Fruit fly (Drosophila melanogaster): Measurements from ENCODE around the gene CG9030.
A peak's percentile ranks its signal among the peaks of the same experiment; 100 is the strongest.

CG9030 gene

DNA sequence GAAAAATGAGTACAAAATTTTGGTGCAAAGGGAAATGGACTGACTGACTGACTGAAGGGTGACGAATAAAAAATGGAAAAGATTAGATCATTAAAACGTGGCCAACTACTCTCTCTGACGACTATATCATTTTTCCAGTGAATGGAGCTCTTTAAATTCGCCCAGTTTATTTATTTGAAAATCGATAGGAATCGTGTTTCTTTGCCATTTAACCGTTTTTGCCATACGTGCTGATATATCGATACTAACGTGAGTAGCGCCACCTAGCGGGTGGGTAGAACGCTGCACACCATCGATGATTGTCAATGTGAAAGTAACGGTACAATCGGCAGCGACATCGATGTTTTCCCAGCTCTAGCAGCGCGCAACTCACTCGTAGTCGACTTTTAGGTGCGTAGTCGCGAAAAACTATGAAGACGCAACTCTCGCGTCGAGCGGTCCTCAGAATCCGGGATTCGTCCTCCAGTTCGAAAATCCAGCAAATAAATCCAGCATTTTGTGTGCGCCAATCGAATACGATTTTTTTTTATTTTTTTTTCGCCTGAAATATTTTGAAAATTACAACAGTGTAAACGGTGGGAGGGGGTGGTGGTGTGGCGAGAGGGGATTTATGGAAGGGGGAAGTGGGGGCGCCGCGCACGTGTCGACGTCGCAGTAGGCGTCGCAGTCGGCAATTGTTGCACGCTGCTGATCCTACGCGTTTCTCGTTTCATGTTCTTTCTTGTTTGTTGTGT lies at the start of gene CG9030, which contains the start of gene eag:
CG9030 (minus strand) TSS at position 51 of the 734 bp plus-strand sequence.
eag (plus strand) TSS at position 428 of the 734 bp plus-strand sequence.
- peak; percentile 93 to 98 for TF ChIP-seq CTCF (optimal IDR thresholded peaks at IDR 0.05)
- no peak for TF ChIP-seq CG8478 (optimal IDR thresholded peaks at IDR 0.05)

DNA sequence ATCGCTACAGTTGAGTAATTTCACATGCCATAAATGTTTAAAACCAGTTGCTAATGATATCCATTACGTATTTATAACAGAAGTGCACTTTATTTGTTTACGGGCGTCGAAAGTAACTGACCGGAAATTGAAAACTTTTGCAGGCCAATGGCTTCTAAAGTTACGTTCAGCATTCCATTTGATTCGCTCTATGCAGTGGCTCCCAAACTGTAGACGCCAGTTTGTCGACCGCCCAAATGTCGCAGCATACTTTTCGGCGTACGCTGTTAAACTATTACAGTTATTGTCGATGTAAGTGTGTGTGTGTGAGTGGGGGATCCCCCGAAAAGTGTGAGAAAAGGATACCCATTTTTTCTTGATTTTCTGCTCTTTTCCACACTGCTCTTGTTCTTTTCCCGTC lies 6.0 kb upstream of the CG9030 start:
- peak in 1 of 2 experiments; percentile 6 for TF ChIP-seq CTCF (optimal IDR thresholded peaks at IDR 0.05)
- TF ChIP-seq CG8478 (optimal IDR thresholded peaks at IDR 0.05) = no peak

DNA sequence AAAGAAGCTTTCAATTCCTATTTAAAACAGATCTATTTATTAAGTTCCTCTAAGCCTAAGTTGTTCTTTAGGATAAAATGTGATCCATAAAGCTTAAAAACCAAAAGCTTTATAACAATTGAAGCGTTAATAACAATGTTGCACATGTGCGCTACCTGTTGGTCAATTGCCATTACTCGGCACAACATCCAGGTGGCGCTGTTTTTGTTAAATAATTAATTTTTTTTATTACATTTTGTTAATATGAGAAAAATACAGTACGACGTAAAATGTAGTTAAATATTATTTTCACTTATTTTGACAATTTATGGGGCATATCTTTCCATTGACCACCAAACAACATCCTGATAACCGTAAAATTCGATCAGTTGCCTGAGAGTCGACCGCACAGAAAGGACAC lies 1.0 kb downstream of the CG9030 start:
- TF ChIP-seq CTCF (optimal IDR thresholded peaks at IDR 0.05) (peak; percentile 46 to 89), CG8478 (optimal IDR thresholded peaks at IDR 0.05) (no peak)

DNA sequence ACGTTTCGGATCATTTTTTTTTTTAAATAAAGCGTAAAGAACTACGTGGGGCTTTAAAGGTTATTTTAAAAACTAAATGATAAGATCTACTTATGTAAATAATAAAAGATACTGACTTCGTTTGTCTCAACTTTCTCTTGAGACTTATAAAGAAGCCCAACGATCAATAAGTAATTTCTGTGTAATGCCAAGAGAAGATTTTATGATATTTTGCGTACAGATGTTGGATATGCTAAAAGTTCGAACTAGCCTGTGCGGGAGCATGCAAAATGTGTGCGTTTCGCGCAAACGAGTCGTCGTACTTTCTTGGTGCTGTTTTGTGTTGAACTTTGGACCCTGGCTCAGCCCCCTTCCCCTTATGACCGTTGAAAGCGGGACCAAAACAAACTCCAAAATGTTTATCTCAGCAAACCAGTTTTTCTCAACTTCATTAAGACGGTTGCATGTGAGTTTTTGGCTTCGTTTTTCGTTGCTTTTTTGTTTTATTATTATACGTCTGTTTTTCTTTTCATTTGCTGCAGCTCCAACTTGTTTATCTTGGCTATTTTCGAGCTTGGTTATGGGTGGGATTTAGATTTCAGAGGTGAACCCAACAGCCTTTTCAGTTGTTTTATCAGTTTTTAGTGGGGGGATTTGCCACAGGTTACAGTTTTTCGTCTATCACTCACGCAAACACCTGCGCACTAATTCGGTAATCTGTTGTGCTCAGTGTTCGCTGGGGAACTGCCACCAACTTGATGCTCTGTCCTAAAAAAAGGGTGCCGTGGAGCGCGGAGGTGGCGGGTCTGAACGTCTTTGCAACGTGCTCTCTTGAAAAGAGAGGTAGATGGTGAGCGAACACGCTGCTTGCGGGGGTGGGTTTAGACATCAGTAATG lies 1.8 kb downstream of the CG9030 start, which contains the start of gene pdgy:
pdgy (minus strand) TSS at position 688 of the 876 bp plus-strand sequence.
- TF ChIP-seq CG8478 (optimal IDR thresholded peaks at IDR 0.05) (no peak), CTCF (optimal IDR thresholded peaks at IDR 0.05) (no peak)

DNA sequence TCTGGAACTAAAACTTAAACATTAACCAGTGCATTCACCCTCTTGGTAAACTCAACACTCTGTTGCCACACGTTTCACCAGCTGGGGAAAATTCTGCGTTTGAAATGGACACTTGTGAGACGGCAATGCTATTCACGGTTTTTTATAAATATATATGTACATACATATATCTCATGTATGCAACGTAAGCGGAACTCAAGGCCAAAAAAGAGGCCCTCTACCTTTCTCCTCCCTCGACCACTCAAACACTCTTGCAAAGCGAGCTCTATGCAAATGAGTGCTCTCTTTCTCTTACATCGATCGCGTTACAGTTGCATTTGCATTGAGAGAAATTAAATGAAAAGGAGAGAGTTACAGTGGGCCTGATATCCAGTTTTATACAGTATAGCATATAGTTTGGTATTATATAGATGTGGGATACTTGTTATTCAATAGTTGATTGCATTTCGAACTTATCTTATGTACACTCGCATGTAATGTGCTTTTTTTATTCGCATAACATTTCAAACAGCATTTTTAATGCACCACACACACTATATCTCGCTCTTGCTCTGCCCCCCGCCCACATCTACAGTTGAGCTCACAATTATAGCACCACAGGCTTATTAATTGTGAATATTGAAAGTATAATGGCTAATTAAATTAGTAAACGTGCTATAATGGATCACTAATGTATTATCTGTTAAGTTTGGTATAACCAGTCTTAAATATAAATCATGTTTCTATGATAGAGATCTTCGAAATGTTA lies 2.6 kb downstream of the CG9030 start:
- TF ChIP-seq CG8478 (optimal IDR thresholded peaks at IDR 0.05) (no peak), CTCF (optimal IDR thresholded peaks at IDR 0.05) (no peak)

DNA sequence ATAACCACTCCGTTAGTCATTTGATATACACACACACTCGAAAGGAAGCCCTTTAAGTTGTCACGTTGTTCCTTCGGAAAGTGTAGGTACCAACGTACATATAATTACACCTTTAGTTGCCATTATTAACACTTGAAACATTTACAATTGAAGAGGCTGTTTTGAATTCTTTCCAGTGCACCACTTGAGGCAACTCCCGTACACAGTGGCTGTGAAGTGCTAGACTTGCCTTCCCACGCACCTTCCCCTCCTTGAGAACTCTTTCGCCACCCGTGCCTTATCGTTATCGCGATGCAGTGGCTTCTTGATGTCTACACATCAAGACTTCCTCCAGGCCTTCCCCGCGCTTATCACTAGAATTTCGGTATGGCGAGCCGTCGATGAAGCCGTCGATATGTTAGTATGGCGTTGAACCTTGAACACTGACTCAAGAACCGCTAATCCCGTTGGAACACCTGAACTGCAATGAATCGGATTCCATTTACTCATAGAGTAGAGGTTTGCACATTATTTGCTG lies 3.5 kb downstream of the CG9030 start:
- no peak for TF ChIP-seq CG8478 (optimal IDR thresholded peaks at IDR 0.05)
- no peak for TF ChIP-seq CTCF (optimal IDR thresholded peaks at IDR 0.05)

DNA sequence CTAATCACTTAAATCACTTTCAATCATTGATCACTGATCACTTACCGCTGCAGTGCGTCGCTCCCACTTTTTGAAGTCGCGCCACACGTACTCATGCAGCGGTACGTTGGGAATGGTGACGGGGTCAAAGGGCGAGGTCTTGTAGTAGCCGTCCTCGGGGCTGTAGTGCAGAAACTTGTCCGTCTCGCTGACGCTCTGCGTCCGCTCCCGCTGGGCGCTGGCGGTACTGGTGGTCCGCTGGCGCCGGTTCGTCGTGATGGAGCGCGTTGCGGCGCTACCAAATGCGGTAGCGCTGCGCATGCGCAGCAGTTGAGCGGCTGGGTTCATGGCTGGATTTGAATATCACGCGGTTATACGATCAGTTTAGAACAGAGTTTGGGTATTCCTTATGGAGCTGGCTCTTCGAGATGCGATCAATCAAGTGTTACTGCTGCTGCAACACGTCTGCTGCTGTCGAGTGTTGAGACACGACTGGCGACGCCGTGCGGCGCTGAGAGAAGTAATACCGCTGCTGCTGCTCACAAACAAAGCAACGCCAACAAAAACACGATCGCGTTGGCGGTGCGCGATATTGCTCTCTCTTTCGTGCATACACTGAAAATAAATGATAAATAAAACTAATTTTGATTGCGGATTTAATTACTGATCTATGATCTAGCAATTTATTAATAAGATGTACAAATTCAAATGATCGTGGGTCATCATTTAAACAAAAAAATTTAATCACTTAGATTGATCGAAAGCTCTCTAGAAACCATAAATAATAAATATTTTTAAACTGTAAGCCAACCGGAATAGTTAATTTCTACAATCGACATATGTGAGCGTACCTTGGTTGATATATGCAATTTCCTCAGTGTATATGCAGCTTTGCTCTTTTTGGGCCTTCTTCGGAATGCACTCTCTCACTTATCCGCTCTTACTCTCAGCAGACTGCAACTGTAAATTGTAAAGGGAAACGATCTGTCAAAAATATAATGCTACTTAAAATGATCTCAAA lies 4.3 kb downstream of the CG9030 start:
- TF ChIP-seq CTCF (optimal IDR thresholded peaks at IDR 0.05) (no peak), CG8478 (optimal IDR thresholded peaks at IDR 0.05) (no peak)

DNA sequence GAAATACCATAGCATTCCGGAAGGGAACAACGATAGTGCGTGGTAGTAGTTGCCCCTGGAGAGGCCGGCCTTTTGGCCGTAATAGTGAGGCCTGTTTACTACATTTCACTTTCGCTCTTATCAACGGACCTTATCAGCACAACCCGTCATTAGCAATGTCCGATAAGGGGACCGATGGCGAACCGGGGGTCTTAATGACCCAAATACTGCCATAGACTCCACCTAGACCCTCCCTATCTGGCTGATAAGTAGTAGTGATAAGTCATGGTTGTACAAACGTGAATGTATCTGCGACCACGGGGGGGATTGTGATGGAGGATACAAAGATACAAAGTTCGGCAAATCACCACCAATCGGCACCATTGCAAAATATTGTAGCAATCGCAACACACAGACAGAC lies 5.7 kb downstream of the CG9030 start:
- TF ChIP-seq CG8478 (optimal IDR thresholded peaks at IDR 0.05) (no peak), CTCF (optimal IDR thresholded peaks at IDR 0.05) (no peak)

DNA sequence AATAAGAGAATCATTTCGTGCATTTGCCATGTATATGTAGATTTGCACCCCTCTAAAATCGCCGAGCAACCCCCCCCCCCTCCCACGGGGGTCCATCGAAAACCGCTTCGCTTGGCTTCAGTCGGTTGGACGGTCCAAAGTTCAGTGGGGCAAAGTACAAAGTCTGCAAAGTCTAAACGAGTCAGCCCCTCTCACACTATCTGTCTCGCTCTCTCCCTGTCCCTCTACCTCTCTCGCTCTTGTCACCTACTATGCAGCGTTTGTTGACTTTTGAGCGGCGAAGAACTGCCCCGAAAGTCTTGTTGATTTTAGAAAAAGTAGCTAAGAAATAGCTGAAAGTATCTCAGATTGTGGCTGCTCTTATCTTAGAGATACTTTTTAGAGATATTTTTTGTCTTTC lies 7.5 kb downstream of the CG9030 start:
- TF ChIP-seq CG8478 (optimal IDR thresholded peaks at IDR 0.05) = no peak
- no peak for TF ChIP-seq CTCF (optimal IDR thresholded peaks at IDR 0.05)

DNA sequence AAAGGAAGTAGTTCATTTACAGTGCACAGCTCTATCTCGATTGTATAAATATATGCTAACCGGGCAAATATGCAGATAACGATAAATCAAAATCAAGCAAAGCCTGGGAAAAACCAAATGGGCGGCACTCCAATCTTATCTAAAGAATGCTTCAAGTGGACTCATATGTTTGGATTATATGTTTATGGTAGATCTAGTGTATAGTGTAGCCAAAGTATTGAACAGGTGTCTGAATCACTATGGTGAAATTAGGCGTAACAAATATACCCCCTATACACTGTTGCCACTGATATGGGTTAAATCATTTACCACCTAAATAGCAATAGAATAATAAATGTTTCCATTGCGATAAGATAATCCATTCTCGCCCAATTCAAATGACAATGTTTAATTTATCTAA lies 8.4 kb downstream of the CG9030 start:
- TF ChIP-seq CTCF (optimal IDR thresholded peaks at IDR 0.05) (no peak), CG8478 (optimal IDR thresholded peaks at IDR 0.05) (no peak)

DNA sequence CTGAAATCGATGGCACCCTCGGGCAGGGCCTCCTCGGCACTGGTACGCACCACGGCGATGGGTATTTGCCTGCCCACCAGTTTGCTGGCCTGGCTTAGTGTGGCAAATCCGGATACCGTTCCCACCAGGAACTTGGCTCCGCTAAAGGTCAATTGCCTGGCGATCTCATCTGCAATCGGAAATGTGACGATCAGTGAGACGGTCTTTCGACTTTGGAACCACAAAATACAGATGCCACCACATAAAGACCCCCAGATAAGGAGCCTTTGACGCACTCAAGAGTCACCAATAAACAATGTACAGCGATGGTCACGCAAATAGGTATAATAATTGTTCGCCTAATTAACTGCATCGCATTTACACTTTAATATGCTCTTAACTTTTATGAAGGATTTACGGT lies 18.6 kb downstream of the CG9030 start:
- TF ChIP-seq CTCF (optimal IDR thresholded peaks at IDR 0.05) (no peak), CG8478 (optimal IDR thresholded peaks at IDR 0.05) (no peak)

DNA sequence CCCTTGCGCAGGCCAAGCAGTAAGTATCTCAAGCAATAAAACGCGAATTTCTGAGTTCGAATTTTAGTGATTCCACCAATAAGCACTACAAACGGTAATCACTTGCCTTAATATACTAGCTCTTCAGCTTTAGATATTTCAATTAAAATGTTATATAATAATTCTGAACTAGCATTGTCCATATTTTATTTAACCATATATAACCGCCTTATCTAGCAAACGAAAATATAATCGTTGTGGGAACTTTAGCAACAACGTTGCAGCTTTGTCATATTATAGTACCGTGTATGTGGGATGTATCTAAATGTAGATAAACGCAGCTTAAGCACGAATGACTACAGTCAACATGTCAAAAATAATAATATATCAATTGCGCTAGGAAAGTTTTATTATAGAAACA lies 23.6 kb downstream of the CG9030 start:
- TF ChIP-seq CTCF (optimal IDR thresholded peaks at IDR 0.05) (no peak), CG8478 (optimal IDR thresholded peaks at IDR 0.05) (no peak)

DNA sequence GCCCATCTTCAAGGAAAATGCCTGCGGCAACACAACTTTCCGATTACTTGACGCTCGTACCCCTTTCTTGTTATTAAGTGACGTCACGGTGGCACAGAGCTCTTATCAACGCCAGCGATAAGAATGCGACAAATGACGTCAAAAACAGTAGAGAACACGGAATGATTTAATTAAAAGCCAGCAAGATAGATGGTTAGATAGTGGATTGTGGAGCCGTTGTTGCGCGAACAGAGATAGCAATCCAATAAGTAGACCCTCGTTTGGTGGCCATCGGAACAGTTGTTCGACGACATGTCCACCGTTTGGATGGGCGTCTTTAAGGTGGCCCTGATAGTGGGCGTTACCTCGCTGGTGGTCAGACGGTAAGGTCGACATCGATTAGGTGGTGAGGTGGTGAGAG lies 25.1 kb downstream of the CG9030 start:
- no peak for TF ChIP-seq CG8478 (optimal IDR thresholded peaks at IDR 0.05)
- TF ChIP-seq CTCF (optimal IDR thresholded peaks at IDR 0.05) = no peak

DNA sequence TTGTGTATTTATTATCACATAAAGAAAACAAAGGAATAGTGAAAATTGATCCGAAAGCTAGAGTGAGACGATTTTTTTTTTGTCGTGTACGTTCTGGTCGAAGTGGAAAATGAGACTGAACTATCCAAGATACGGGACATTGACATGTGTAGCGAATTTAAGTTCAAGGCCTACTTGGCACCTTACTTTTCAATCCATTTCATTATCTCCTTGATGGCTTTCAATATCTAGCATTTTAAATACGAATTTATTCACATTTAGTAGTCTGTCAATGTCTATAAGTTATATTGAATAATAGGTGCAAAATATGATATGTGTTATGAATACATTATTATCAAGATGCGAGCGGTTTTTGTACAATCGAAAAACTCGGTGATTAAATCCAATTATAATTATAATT lies 26.1 kb downstream of the CG9030 start, which contains the start of gene CG32591:
CG32591 (minus strand) TSS at position 101 of the 400 bp plus-strand sequence.
- TF ChIP-seq CG8478 (optimal IDR thresholded peaks at IDR 0.05) = no peak
- no peak for TF ChIP-seq CTCF (optimal IDR thresholded peaks at IDR 0.05)
